Worm (Caenorhabditis elegans) whole organism, early embryonic: Measurements from ENCODE around the gene acr-7.

Source experiments
- B0310.2 ChIP-seq: sonication (generic microtip); optimal IDR thresholded peaks from 2 replicates; lab custom pipeline; 2016; ENCODE audit warnings: mild to moderate bottlenecking, missing genetic modification characterization, missing compliant biosample characterization
- ama-1 ChIP-seq: fragments of 150-350 bp; optimal IDR thresholded peaks from 2 replicates; lab custom pipeline; 2014
- tra-4 ChIP-seq: sonication (generic microtip); optimal IDR thresholded peaks from 2 replicates; lab custom pipeline; 2017; ENCODE audit warnings: missing genetic modification characterization, missing compliant biosample characterization

DNA sequence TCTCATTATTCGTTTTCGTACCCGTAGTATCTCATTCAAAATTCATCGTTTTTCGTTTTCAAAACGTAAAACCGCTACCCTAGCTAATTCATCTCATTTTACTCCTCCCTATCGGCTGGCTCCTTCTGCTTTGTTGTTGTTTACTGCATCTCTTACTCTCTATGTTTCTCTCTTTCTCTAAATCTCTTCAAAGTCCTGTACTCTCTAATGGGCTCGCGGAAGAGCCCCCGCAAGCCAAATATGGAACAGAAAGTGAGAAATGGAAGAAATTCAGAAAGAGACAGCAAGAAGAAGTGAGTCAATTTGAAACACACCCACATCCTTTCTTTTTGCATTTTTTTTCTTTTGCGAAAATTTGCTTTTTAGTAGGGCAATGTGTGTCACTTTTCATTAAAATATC lies 10.9 kb downstream of the acr-7 start:
- TF ChIP-seq ama-1, result no peak
- no peak for TF ChIP-seq B0310.2 (tag; lab: Kevin White, UChicago)
- no peak for TF ChIP-seq tra-4 (tag; lab: Kevin White, UChicago)
